Worm (Caenorhabditis elegans): ENCODE results near the gene hog-1.

- no peak for TF ChIP-seq dao-5 (tag; optimal IDR thresholded peaks at IDR 0.05)
- TF ChIP-seq him-1 (tag; optimal IDR thresholded peaks at IDR 0.05) = no peak
Measured at ce11 chrX:5859161-5859560, 5.1 kb upstream of the hog-1 start.
